Fruit fly (Drosophila melanogaster) whole organism: ENCODE data around the gene Dpm2.

Experiments used
- CG8478 ChIP-seq: fragments of >200 bp; optimal IDR thresholded peaks from 2 replicates; lab custom pipeline; 2018; ENCODE audit warnings: inconsistent platforms
- Dll ChIP-seq: fragments of >200 bp; optimal IDR thresholded peaks from 2 replicates; lab custom pipeline; 2017
- EcR ChIP-seq, 2 experiments: fragments of >200 bp; optimal IDR thresholded peaks; 2 replicates each; lab custom pipeline; 2017; ENCODE audit warnings: missing biosample characterization in 2 of 2, missing genetic modification characterization in 2 of 2, missing genetic modification reagents in 2 of 2
- pan ChIP-seq: fragments of >200 bp; optimal IDR thresholded peaks from 2 replicates; lab custom pipeline; 2017
- psq ChIP-seq: fragments of >200 bp; optimal IDR thresholded peaks from 2 replicates; lab custom pipeline; 2017
- usp ChIP-seq: fragments of >200 bp; optimal IDR thresholded peaks from 2 replicates; lab custom pipeline; 2017; ENCODE audit warnings: missing biosample characterization, missing genetic modification characterization, mixed read lengths

DNA sequence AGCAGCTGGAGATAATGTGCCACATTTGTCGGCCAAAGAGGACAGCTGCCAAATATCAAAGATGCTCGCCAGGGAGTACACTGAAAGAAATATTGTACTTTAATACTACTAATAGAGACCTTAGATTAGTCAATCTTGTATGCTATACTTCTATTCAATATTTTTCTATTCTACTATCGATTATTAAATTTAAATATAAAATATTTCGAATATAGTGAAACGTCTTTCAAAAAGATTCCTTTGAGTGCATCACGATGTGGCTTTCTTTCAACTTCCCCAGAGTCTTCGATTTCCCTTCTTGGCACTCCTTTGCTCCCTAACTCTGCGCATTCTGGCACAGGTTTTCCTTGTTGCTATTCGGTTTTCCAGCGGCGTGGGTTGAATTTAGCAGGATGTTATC is 34.5 kb upstream of the Dpm2 start:
- TF ChIP-seq psq (lab: Kevin White, UChicago) (no peak), CG8478 (lab: Kevin White, UChicago) (no peak), usp (GFP tag; lab: Kevin White, UChicago) (no peak), pan (lab: Kevin White, UChicago) (no peak), EcR (GFP tag; optimal IDR thresholded peaks at IDR 0.05; lab: Kevin White, UChicago) (no peak), Dll (lab: Kevin White, UChicago) (no peak)
